Worm (Caenorhabditis elegans) whole organism, midembryonic: ENCODE measurements around the gene lgc-33.

Experiments
- flt-1 ChIP-seq: fragments of 200-800 bp; sonication (Bioruptor generic); IDR thresholded peaks from 2 replicates; pipeline ENCODE4 v1.3.6; 2022; ENCODE audit warnings: missing genetic modification characterization, missing compliant biosample characterization
- med-1 ChIP-seq: sonication (generic microtip); optimal IDR thresholded peaks from 2 replicates; lab custom pipeline; 2017; ENCODE audit warnings: missing genetic modification characterization, mild to moderate bottlenecking, missing compliant biosample characterization, antibody characterized with exemption, missing genetic modification reagents; ENCODE audit not compliant: insufficient read depth
- ztf-23 ChIP-seq: fragments of 200-800 bp; sonication (Bioruptor generic); IDR thresholded peaks from 2 replicates; pipeline ENCODE4 v1.3.6; 2022; ENCODE audit warnings: missing genetic modification reagents, missing genetic modification characterization, missing compliant biosample characterization

ce11 chrIV:817879-818278 is 27.4 kb upstream of the lgc-33 start:
- no peak for TF ChIP-seq med-1 (GFP tag; lab: Kevin White, UChicago)
- TF ChIP-seq flt-1 (GFP tag; lab: Robert Waterston, UW), result no peak
- TF ChIP-seq ztf-23 (GFP tag; lab: Robert Waterston, UW), result no peak
